Worm (Caenorhabditis elegans) whole organism, young adult: Measurements from ENCODE around the gene F46B3.15.

Source experiments
- F49E8.2 ChIP-seq: sonication (generic microtip); optimal IDR thresholded peaks from 3 replicates; lab custom pipeline; 2017; ENCODE audit warnings: missing genetic modification characterization, mild to moderate bottlenecking, missing compliant biosample characterization, antibody characterized with exemption, moderate library complexity; ENCODE audit not compliant: insufficient read depth
- F52B5.7 ChIP-seq: sonication (generic microtip); optimal IDR thresholded peaks from 2 replicates; lab custom pipeline; 2016; ENCODE audit warnings: mild to moderate bottlenecking, missing genetic modification characterization, missing compliant biosample characterization
- fkh-3 ChIP-seq: sonication (generic microtip); optimal IDR thresholded peaks from 2 replicates; lab custom pipeline; 2016; ENCODE audit warnings: mild to moderate bottlenecking, missing genetic modification characterization, missing compliant biosample characterization
- hlh-12 ChIP-seq: sonication (generic microtip); optimal IDR thresholded peaks from 2 replicates; lab custom pipeline; 2016; ENCODE audit warnings: missing genetic modification characterization, missing compliant biosample characterization
- lin-35 ChIP-seq, 3 experiments: fragments of 150-350 bp in 2 of 3; sonication (generic microtip) in 1 of 3; optimal IDR thresholded peaks; 2 replicates each; lab custom pipeline; 2014 to 2018; ENCODE audit warnings: missing biosample characterization in 3 of 3, missing genetic modification characterization in 3 of 3, missing genetic modification reagents in 3 of 3
- nfya-1 ChIP-seq: sonication (generic microtip); optimal IDR thresholded peaks from 2 replicates; lab custom pipeline; 2017; ENCODE audit warnings: antibody characterized with exemption, missing compliant biosample characterization, missing genetic modification characterization, borderline replicate concordance; ENCODE audit not compliant: insufficient read depth
- nhr-120 ChIP-seq: fragments of 200-800 bp; sonication (Bioruptor generic); IDR thresholded peaks from 2 replicates; pipeline ENCODE4 v1.3.6; 2022; ENCODE audit warnings: missing genetic modification characterization, missing compliant biosample characterization
- pha-4 ChIP-seq: fragments of 150-350 bp; sonication (generic microtip); optimal IDR thresholded peaks from 2 replicates; lab custom pipeline; 2014; ENCODE audit warnings: missing biosample characterization, missing genetic modification reagents, missing genetic modification characterization
- unc-62 ChIP-seq: fragments of 150-350 bp; optimal IDR thresholded peaks from 2 replicates; lab custom pipeline; 2014; ENCODE audit warnings: missing biosample characterization, missing genetic modification reagents, missing genetic modification characterization

- TF ChIP-seq unc-62 (GFP tag; lab: Kevin White, UChicago) = no peak
- no peak for TF ChIP-seq nhr-120 (GFP tag; lab: Robert Waterston, UW)
- no peak for TF ChIP-seq pha-4 (tag; lab: Kevin White, UChicago)
- no peak for TF ChIP-seq hlh-12
- TF ChIP-seq lin-35 (GFP tag; optimal IDR thresholded peaks at IDR 0.05; lab: Kevin White, UChicago) = no peak
- no peak for TF ChIP-seq F49E8.2 (tag; lab: Kevin White, UChicago)
- TF ChIP-seq F52B5.7 (tag; lab: Kevin White, UChicago) = no peak
- no peak for TF ChIP-seq nfya-1 (tag; lab: Kevin White, UChicago)
- TF ChIP-seq fkh-3 (tag; lab: Kevin White, UChicago) = no peak
These were observed 3.3 kb upstream of the F46B3.15 start, which contains the start of gene ttr-13 for ce11 chrV:20636855-20637254.
